Worm (Caenorhabditis elegans) whole organism, young adult: ENCODE results near the gene sri-24.
A peak's percentile ranks its signal among the peaks of the same experiment; 100 is the strongest.

Source experiments
- F37B4.10 ChIP-seq: fragments of 200-800 bp; sonication (Bioruptor generic); IDR thresholded peaks from 2 replicates; pipeline ENCODE4 v1.3.6; 2022; ENCODE audit warnings: missing genetic modification characterization, missing compliant biosample characterization
- F57A8.1 ChIP-seq: fragments of 200-800 bp; sonication (Bioruptor generic); optimal IDR thresholded peaks from 2 replicates; lab custom pipeline; 2018; ENCODE audit warnings: mild to moderate bottlenecking, missing genetic modification characterization, moderate library complexity, missing compliant biosample characterization
- Y53F4B.3 ChIP-seq: fragments of 200-800 bp; sonication (Bioruptor generic); IDR thresholded peaks from 2 replicates; pipeline ENCODE4 v1.3.6; 2022; ENCODE audit warnings: missing genetic modification reagents, missing genetic modification characterization, missing compliant biosample characterization
- Y56A3A.18 ChIP-seq: fragments of 200-800 bp; sonication (Bioruptor generic); IDR thresholded peaks from 2 replicates; pipeline ENCODE4 v1.3.6; 2022; ENCODE audit warnings: missing genetic modification reagents, missing genetic modification characterization, missing compliant biosample characterization
- Y95B8A.8 ChIP-seq: fragments of 200-800 bp; sonication (Bioruptor generic); IDR thresholded peaks from 2 replicates; pipeline ENCODE4 v1.3.6; 2022; ENCODE audit warnings: missing genetic modification reagents, missing genetic modification characterization, missing compliant biosample characterization
- ama-1 ChIP-seq, 3 experiments: fragments of 150-350 bp in 1 of 3; sonication (generic microtip) in 2 of 3; optimal IDR thresholded peaks; 2 replicates each; lab custom pipeline; 2014 to 2018; ENCODE audit warnings: missing biosample characterization in 2 of 3, missing genetic modification characterization in 2 of 3, missing genetic modification reagents in 2 of 3
- aptf-3 ChIP-seq: fragments of 200-800 bp; sonication (Bioruptor generic); IDR thresholded peaks from 2 replicates; pipeline ENCODE4 v1.3.6; 2022; ENCODE audit warnings: missing genetic modification characterization, missing compliant biosample characterization
- ceh-40 ChIP-seq: fragments of 200-800 bp; sonication (Bioruptor generic); IDR thresholded peaks from 2 replicates; pipeline ENCODE4 v1.3.6; 2022; ENCODE audit warnings: missing genetic modification characterization, missing compliant biosample characterization
- mcd-1 ChIP-seq: fragments of 200-800 bp; sonication (Bioruptor generic); IDR thresholded peaks from 2 replicates; pipeline ENCODE4 v1.3.6; 2022; ENCODE audit warnings: missing genetic modification reagents, missing genetic modification characterization, missing compliant biosample characterization
- pha-4 ChIP-seq: fragments of 150-350 bp; sonication (generic microtip); optimal IDR thresholded peaks from 2 replicates; lab custom pipeline; 2014; ENCODE audit warnings: missing biosample characterization, missing genetic modification reagents, missing genetic modification characterization
- snpc-4 ChIP-seq, 5 experiments: fragments of 150-350 bp in 1 of 5; sonication (generic microtip) in 4 of 5; optimal IDR thresholded peaks; 2 replicates each; lab custom pipeline; 2014 to 2018; ENCODE audit warnings: missing genetic modification characterization in 5 of 5, missing biosample characterization in 3 of 5, antibody characterized with exemption in 2 of 5, mild to moderate bottlenecking in 2 of 5, missing compliant biosample characterization in 2 of 5, missing genotype in 2 of 5, moderate library complexity in 2 of 5, missing genetic modification reagents in 1 of 5
- unc-130 ChIP-seq: sonication (generic microtip); optimal IDR thresholded peaks from 2 replicates; lab custom pipeline; 2016; ENCODE audit warnings: missing genetic modification reagents, missing genetic modification characterization, missing compliant biosample characterization
- unc-62 ChIP-seq: fragments of 150-350 bp; optimal IDR thresholded peaks from 2 replicates; lab custom pipeline; 2014; ENCODE audit warnings: missing biosample characterization, missing genetic modification reagents, missing genetic modification characterization
- zfh-2 ChIP-seq: fragments of 200-800 bp; sonication (Bioruptor generic); conservative IDR thresholded peaks from 2 replicates; pipeline ENCODE4 v1.3.6; 2022; ENCODE audit warnings: missing genetic modification reagents, missing genetic modification characterization, missing compliant biosample characterization

- TF ChIP-seq unc-130 (GFP tag; lab: Kevin White, UChicago): no peak
- TF ChIP-seq Y53F4B.3 (GFP tag; lab: Robert Waterston, UW): no peak
- TF ChIP-seq Y95B8A.8: 0 out of 2 replicates have a peak, but pooled peaks have one; percentile 26
- TF ChIP-seq zfh-2: no peak
- TF ChIP-seq F37B4.10 (GFP tag; lab: Robert Waterston, UW): no peak
- TF ChIP-seq snpc-4 (GFP tag; optimal IDR thresholded peaks at IDR 0.05; lab: Kevin White, UChicago): no peak
- peak in 2 of 4 experiments; percentile 68 to 71 for TF ChIP-seq snpc-4 (tag; optimal IDR thresholded peaks at IDR 0.05; lab: Kevin White, UChicago)
- TF ChIP-seq mcd-1: peak; percentile 91
- no peak for TF ChIP-seq F57A8.1 (GFP tag; lab: Kevin White, UChicago)
- TF ChIP-seq unc-62: no peak
- no peak for TF ChIP-seq ama-1 (optimal IDR thresholded peaks at IDR 0.05; lab: Kevin White, UChicago)
- TF ChIP-seq ama-1 (GFP tag; optimal IDR thresholded peaks at IDR 0.05; lab: Kevin White, UChicago): no peak
- TF ChIP-seq aptf-3 (GFP tag; lab: Robert Waterston, UW): no peak
- no peak for TF ChIP-seq ceh-40 (GFP tag; lab: Robert Waterston, UW)
- TF ChIP-seq pha-4 (tag; lab: Kevin White, UChicago): peak; percentile 36
- no peak for TF ChIP-seq Y56A3A.18 (GFP tag; lab: Robert Waterston, UW)
Measured at ce11 chrV:15187083-15188057, 24.6 kb upstream of the sri-24 start, which contains the start of the genes cyn-7 and bath-36.
